Fruit fly (Drosophila melanogaster) whole organism, prepupa: ENCODE measurements around the gene CG11151.

Experiments
- CG10631 ChIP-seq: fragments of 200-800 bp; sonication (Bioruptor generic); optimal IDR thresholded peaks from 2 replicates; lab custom pipeline; 2016; ENCODE audit warnings: missing biosample characterization, missing genetic modification characterization
- CG10669 ChIP-seq: fragments of 200-800 bp; sonication (Bioruptor generic); optimal IDR thresholded peaks from 3 replicates; lab custom pipeline; 2018; ENCODE audit warnings: missing biosample characterization, mild to moderate bottlenecking, missing genetic modification characterization, moderate library complexity
- CG11902 ChIP-seq: fragments of 200-800 bp; sonication (Bioruptor generic); optimal IDR thresholded peaks from 3 replicates; lab custom pipeline; 2016; ENCODE audit warnings: missing biosample characterization, missing genetic modification characterization
- CG3032 ChIP-seq: fragments of 200-800 bp; optimal IDR thresholded peaks from 2 replicates; lab custom pipeline; 2019; ENCODE audit warnings: missing biosample characterization, mild to moderate bottlenecking, missing genetic modification characterization, moderate library complexity
- CG31627 ChIP-seq: fragments of 200-800 bp; sonication (Bioruptor generic); optimal IDR thresholded peaks from 3 replicates; lab custom pipeline; 2016; ENCODE audit warnings: missing biosample characterization, missing genetic modification characterization
- CG32006 ChIP-seq: fragments of 200-800 bp; sonication (Bioruptor generic); optimal IDR thresholded peaks from 3 replicates; lab custom pipeline; 2017; ENCODE audit warnings: missing biosample characterization, mild to moderate bottlenecking, missing genetic modification characterization
- CG34406 ChIP-seq: fragments of 200-800 bp; sonication (Bioruptor generic); optimal IDR thresholded peaks from 3 replicates; lab custom pipeline; 2016; ENCODE audit warnings: missing biosample characterization, missing genetic modification characterization
- CG3919 ChIP-seq: fragments of 200-800 bp; sonication (Bioruptor generic); optimal IDR thresholded peaks from 3 replicates; lab custom pipeline; 2016; ENCODE audit warnings: missing biosample characterization, missing genetic modification characterization
- CG6163 ChIP-seq: fragments of 200-800 bp; sonication (Bioruptor generic); IDR thresholded peaks from 3 replicates; pipeline ENCODE4 v1.3.6; 2022; ENCODE audit warnings: missing biosample characterization, missing genetic modification characterization
- CG6276 ChIP-seq: fragments of 200-800 bp; sonication (Bioruptor generic); optimal IDR thresholded peaks from 2 replicates; lab custom pipeline; 2017; ENCODE audit warnings: missing biosample characterization, mild to moderate bottlenecking, missing genetic modification characterization
- CG6792 ChIP-seq: fragments of 200-800 bp; sonication (Bioruptor generic); optimal IDR thresholded peaks from 3 replicates; lab custom pipeline; 2016; ENCODE audit warnings: missing biosample characterization, missing genetic modification characterization
- CG6808 ChIP-seq: fragments of 200-800 bp; sonication (Bioruptor generic); optimal IDR thresholded peaks from 3 replicates; lab custom pipeline; 2017; ENCODE audit warnings: missing biosample characterization, missing genetic modification characterization, mild to moderate bottlenecking, moderate library complexity, missing genetic modification reagents
- CG6854 ChIP-seq: fragments of 200-800 bp; sonication (Bioruptor generic); optimal IDR thresholded peaks from 2 replicates; lab custom pipeline; 2017; ENCODE audit warnings: missing biosample characterization, mild to moderate bottlenecking, missing genetic modification characterization
- CG8632 ChIP-seq: fragments of 200-800 bp; sonication (Bioruptor generic); optimal IDR thresholded peaks from 3 replicates; lab custom pipeline; 2016; ENCODE audit warnings: missing biosample characterization, missing genetic modification characterization
- Eip78C ChIP-seq: fragments of 200-800 bp; sonication (Bioruptor generic); peaks from one replicate; lab custom pipeline; 2016; ENCODE audit warnings: missing biosample characterization, missing genetic modification characterization
- Eip93F ChIP-seq: fragments of 200-800 bp; sonication (Bioruptor generic); optimal IDR thresholded peaks from 2 replicates; lab custom pipeline; 2016; ENCODE audit warnings: missing biosample characterization, mild to moderate bottlenecking, missing genetic modification characterization
- Ets21C ChIP-seq: fragments of 200-800 bp; sonication (Bioruptor generic); optimal IDR thresholded peaks from 3 replicates; lab custom pipeline; 2016; ENCODE audit warnings: missing biosample characterization, missing genetic modification characterization
- Ets96B ChIP-seq: fragments of 200-800 bp; optimal IDR thresholded peaks from 2 replicates; lab custom pipeline; 2019; ENCODE audit warnings: missing biosample characterization, mild to moderate bottlenecking, missing genetic modification characterization, moderate library complexity
- Gug ChIP-seq: fragments of 200-800 bp; sonication (Bioruptor generic); IDR thresholded peaks from 2 replicates; pipeline ENCODE4 v1.3.6; 2022; ENCODE audit warnings: missing biosample characterization, missing genetic modification characterization
- Hr38 ChIP-seq: sonication (Bioruptor generic); optimal IDR thresholded peaks from 2 replicates; lab custom pipeline; 2016; ENCODE audit warnings: missing biosample characterization, missing genetic modification characterization
- Lpt ChIP-seq: fragments of 200-800 bp; sonication (Bioruptor generic); optimal IDR thresholded peaks from 3 replicates; lab custom pipeline; 2016; ENCODE audit warnings: missing biosample characterization, missing genetic modification characterization
- Sox14 ChIP-seq: fragments of 200-800 bp; sonication (Bioruptor generic); optimal IDR thresholded peaks from 3 replicates; lab custom pipeline; 2016; ENCODE audit warnings: missing biosample characterization, missing genetic modification characterization
- dac ChIP-seq: fragments of 200-800 bp; sonication (Bioruptor generic); optimal IDR thresholded peaks from 2 replicates; lab custom pipeline; 2017; ENCODE audit warnings: missing biosample characterization, mild to moderate bottlenecking, missing genetic modification characterization
- dsx ChIP-seq: fragments of 200-800 bp; optimal IDR thresholded peaks from 3 replicates; lab custom pipeline; 2019; ENCODE audit warnings: missing biosample characterization, mild to moderate bottlenecking, missing genetic modification characterization, moderate library complexity; ENCODE audit not compliant: poor library complexity, severe bottlenecking
- esn ChIP-seq: fragments of 200-800 bp; sonication (Bioruptor generic); optimal IDR thresholded peaks from 2 replicates; lab custom pipeline; 2016; ENCODE audit warnings: missing biosample characterization, mild to moderate bottlenecking, missing genetic modification characterization, moderate library complexity
- fd59A ChIP-seq: fragments of 200-800 bp; sonication (Bioruptor generic); optimal IDR thresholded peaks from 2 replicates; lab custom pipeline; 2017; ENCODE audit warnings: missing biosample characterization, mild to moderate bottlenecking, missing genetic modification characterization, missing genetic modification reagents
- fkh ChIP-seq: fragments of 200-800 bp; sonication (Bioruptor generic); optimal IDR thresholded peaks from 3 replicates; lab custom pipeline; 2017; ENCODE audit warnings: missing biosample characterization, mild to moderate bottlenecking, missing genetic modification characterization, moderate library complexity
- lz ChIP-seq: fragments of 200-800 bp; sonication (Bioruptor generic); optimal IDR thresholded peaks from 3 replicates; lab custom pipeline; 2016; ENCODE audit warnings: missing biosample characterization, missing genetic modification characterization
- ss ChIP-seq, 2 experiments: fragments of 200-800 bp; sonication (Bioruptor generic); optimal IDR thresholded peaks; 2 replicates in 1 of 2; 3 replicates in 1 of 2; lab custom pipeline; 2017 to 2018; ENCODE audit warnings: mild to moderate bottlenecking in 2 of 2, missing biosample characterization in 2 of 2, missing genetic modification characterization in 2 of 2, moderate library complexity in 1 of 2
- svp ChIP-seq: fragments of 200-800 bp; sonication (Bioruptor generic); peaks from one replicate; lab custom pipeline; 2016; ENCODE audit warnings: missing biosample characterization, missing genetic modification characterization

The CG11151 gene

dm6 chrX:13748906-13749872 lies 9.6 kb downstream of the CG11151 start (continued):
- TF ChIP-seq CG6792 (no peak), CG3032 (tag; lab: Kevin White, UChicago) (no peak), CG6854 (GFP tag; lab: Kevin White, UChicago) (no peak), fkh (GFP tag; lab: Kevin White, UChicago) (peak; percentile 52), Sox14 (peak; percentile 9), CG31627 (GFP tag; lab: Kevin White, UChicago) (no peak), CG3919 (GFP tag; lab: Kevin White, UChicago) (peak; percentile 16), Hr38 (GFP tag; lab: Kevin White, UChicago) (no peak), CG11902 (GFP tag; lab: Kevin White, UChicago) (no peak), CG34406 (GFP tag; lab: Kevin White, UChicago) (peak; percentile 25), Eip93F (GFP tag; lab: Kevin White, UChicago) (no peak), dsx (no peak), Gug (GFP tag; lab: Robert Waterston, UW) (peak; percentile 67; the same call in 1 of the 2 replicates), CG6808 (GFP tag; lab: Kevin White, UChicago) (peak; percentile 55), Ets96B (tag; lab: Kevin White, UChicago) (peak; percentile 22), CG10631 (GFP tag; lab: Kevin White, UChicago) (peak; percentile 0), Lpt (GFP tag; lab: Kevin White, UChicago) (no peak), dac (GFP tag; lab: Kevin White, UChicago) (no peak), CG10669 (GFP tag; lab: Kevin White, UChicago) (peak; percentile 1), lz (GFP tag; lab: Kevin White, UChicago) (peak; percentile 39)

dm6 chrX:13749873-13750241 lies 10.3 kb downstream of the CG11151 start:
- TF ChIP-seq CG31627 (GFP tag; lab: Kevin White, UChicago) (no peak), CG32006 (no peak), fkh (GFP tag; lab: Kevin White, UChicago) (peak; percentile 72), CG8632 (GFP tag; lab: Kevin White, UChicago) (no peak)

- peak; percentile 61 for TF ChIP-seq Eip78C
- no peak for TF ChIP-seq esn (GFP tag; lab: Kevin White, UChicago)
- TF ChIP-seq CG6276 (GFP tag; lab: Kevin White, UChicago), result no peak
- TF ChIP-seq fd59A (GFP tag; lab: Kevin White, UChicago), result no peak
These were observed 13.1 kb downstream of the CG11151 start for dm6 chrX:13752543-13753046.

dm6 chrX:13753101-13753758 lies 13.7 kb downstream of the CG11151 start:
- TF ChIP-seq Ets21C (GFP tag; lab: Kevin White, UChicago), result no peak
- TF ChIP-seq ss (GFP tag; optimal IDR thresholded peaks at IDR 0.05; lab: Kevin White, UChicago), result peak in 1 of 2 experiments; percentile 5
- peak; percentile 19 for TF ChIP-seq CG6854 (GFP tag; lab: Kevin White, UChicago)
- TF ChIP-seq CG6163 (GFP tag; lab: Robert Waterston, UW), result peak; percentile 31; the same call in 2 of the 3 replicates
- no peak for TF ChIP-seq CG6792

- TF ChIP-seq svp (GFP tag; lab: Kevin White, UChicago) (peak; percentile 58), Hr38 (GFP tag; lab: Kevin White, UChicago) (no peak)
These were observed 14.2 kb downstream of the CG11151 start for dm6 chrX:13753775-13754174.
